Fruit fly (Drosophila melanogaster) whole organism, embryonic: ENCODE data around the gene Syx13.

Source experiments
- Abd-B ChIP-seq: fragments of 200-800 bp; sonication (Bioruptor generic); optimal IDR thresholded peaks from 2 replicates; lab custom pipeline; 2018; ENCODE audit warnings: missing biosample characterization, mild to moderate bottlenecking, missing genetic modification characterization, moderate library complexity
- Blimp-1 ChIP-seq: fragments of 200-800 bp; sonication (Bioruptor generic); optimal IDR thresholded peaks from 3 replicates; lab custom pipeline; 2018; ENCODE audit warnings: missing biosample characterization, missing genetic modification characterization, mild to moderate bottlenecking, moderate library complexity, missing genetic modification reagents
- CG11504 ChIP-seq: fragments of 200-800 bp; sonication (Bioruptor generic); optimal IDR thresholded peaks from 3 replicates; lab custom pipeline; 2019; ENCODE audit warnings: missing biosample characterization, mild to moderate bottlenecking, missing genetic modification characterization, moderate library complexity
- CG13287 ChIP-seq: fragments of 200-800 bp; sonication (Bioruptor generic); IDR thresholded peaks from 2 replicates; pipeline ENCODE4 v1.3.6; 2022; ENCODE audit warnings: missing biosample characterization, missing genetic modification characterization; ENCODE audit not compliant: partially characterized antibody
- CG13894 ChIP-seq: fragments of 200-800 bp; sonication (Bioruptor generic); optimal IDR thresholded peaks from 3 replicates; lab custom pipeline; 2018; ENCODE audit warnings: missing biosample characterization, mild to moderate bottlenecking, missing genetic modification characterization, moderate library complexity
- CG2120 ChIP-seq: fragments of 200-800 bp; sonication (Bioruptor generic); optimal IDR thresholded peaks from 3 replicates; lab custom pipeline; 2016; ENCODE audit warnings: missing biosample characterization, missing genetic modification characterization
- CG32532 ChIP-seq: fragments of 200-800 bp; sonication (Bioruptor generic); IDR thresholded peaks from 2 replicates; pipeline ENCODE4 v1.3.6; 2022; ENCODE audit warnings: missing biosample characterization, missing genetic modification characterization
- CG33557 ChIP-seq: fragments of 200-800 bp; sonication (Bioruptor generic); optimal IDR thresholded peaks from 2 replicates; lab custom pipeline; 2019; ENCODE audit warnings: missing biosample characterization, mild to moderate bottlenecking, missing genetic modification characterization, moderate library complexity
- CG3995 ChIP-seq: fragments of 200-800 bp; sonication (Bioruptor generic); optimal IDR thresholded peaks from 3 replicates; lab custom pipeline; 2016; ENCODE audit warnings: missing biosample characterization, missing genetic modification characterization
- CG43689 ChIP-seq: fragments of 200-800 bp; sonication (Bioruptor generic); IDR thresholded peaks from 2 replicates; pipeline ENCODE4 v1.3.6; 2022; ENCODE audit warnings: missing biosample characterization, missing genetic modification characterization
- CG4730 ChIP-seq: fragments of 200-800 bp; sonication (Bioruptor generic); IDR thresholded peaks from 2 replicates; pipeline ENCODE4 v1.3.6; 2022; ENCODE audit warnings: missing biosample characterization, missing genetic modification characterization
- CG4854 ChIP-seq: fragments of 200-800 bp; sonication (Bioruptor generic); optimal IDR thresholded peaks from 2 replicates; lab custom pipeline; 2016; ENCODE audit warnings: missing biosample characterization, missing genetic modification characterization, inconsistent platforms
- CG6689 ChIP-seq: fragments of 200-800 bp; sonication (Bioruptor generic); IDR thresholded peaks from 2 replicates; pipeline ENCODE4 v1.3.6; 2022; ENCODE audit warnings: missing biosample characterization, missing genetic modification characterization
- Dbx ChIP-seq: fragments of 200-800 bp; sonication (Bioruptor generic); IDR thresholded peaks from 3 replicates; pipeline ENCODE4 v1.3.6; 2022; ENCODE audit warnings: missing biosample characterization, missing genetic modification characterization
- ERR ChIP-seq: fragments of 200-800 bp; sonication (Bioruptor generic); optimal IDR thresholded peaks from 2 replicates; lab custom pipeline; 2016; ENCODE audit warnings: missing biosample characterization, missing genetic modification characterization
- Hr51 ChIP-seq, 2 experiments: fragments of 200-800 bp; sonication (Bioruptor generic); optimal IDR thresholded peaks; 2 replicates in 1 of 2; 3 replicates in 1 of 2; lab custom pipeline; 2016 to 2018; ENCODE audit warnings: missing biosample characterization in 2 of 2, missing genetic modification characterization in 2 of 2, mild to moderate bottlenecking in 1 of 2, moderate library complexity in 1 of 2
- Hr78 ChIP-seq, 2 experiments: fragments of 200-800 bp in 1 of 2; fragments of >200 bp in 1 of 2; sonication (Bioruptor generic) in 1 of 2; optimal IDR thresholded peaks; 2 replicates each; lab custom pipeline; 2017 to 2019; ENCODE audit warnings: missing biosample characterization in 2 of 2, missing genetic modification characterization in 2 of 2, mild to moderate bottlenecking in 1 of 2, moderate library complexity in 1 of 2
- Kr ChIP-seq: fragments of 200-800 bp; sonication (Bioruptor generic); optimal IDR thresholded peaks from 2 replicates; lab custom pipeline; 2017; ENCODE audit warnings: missing biosample characterization, mild to moderate bottlenecking, missing genetic modification characterization
- Max ChIP-seq: fragments of 200-800 bp; sonication (Bioruptor generic); optimal IDR thresholded peaks from 2 replicates; lab custom pipeline; 2016; ENCODE audit warnings: missing biosample characterization, mild to moderate bottlenecking, missing genetic modification characterization
- Nf-YB ChIP-seq: fragments of 200-800 bp; sonication (Bioruptor generic); optimal IDR thresholded peaks from 3 replicates; lab custom pipeline; 2019; ENCODE audit warnings: missing biosample characterization, mild to moderate bottlenecking, missing genetic modification characterization, moderate library complexity
- Sox100B ChIP-seq: fragments of 200-800 bp; sonication (Bioruptor generic); optimal IDR thresholded peaks from 3 replicates; lab custom pipeline; 2018; ENCODE audit warnings: missing biosample characterization, mild to moderate bottlenecking, missing genetic modification characterization
- Taf1 ChIP-seq: fragments of 200-800 bp; sonication (Bioruptor generic); IDR thresholded peaks from 2 replicates; pipeline ENCODE4 v1.3.6; 2022; ENCODE audit warnings: missing biosample characterization, missing genetic modification characterization
- Tbp ChIP-seq: fragments of >200 bp; optimal IDR thresholded peaks from 2 replicates; lab custom pipeline; 2018; ENCODE audit warnings: missing biosample characterization, missing genetic modification characterization
- Usf ChIP-seq: fragments of 200-800 bp; sonication (Bioruptor generic); optimal IDR thresholded peaks from 2 replicates; lab custom pipeline; 2017; ENCODE audit warnings: missing genotype, missing biosample characterization, missing genetic modification characterization
- Vsx1 ChIP-seq: fragments of 200-800 bp; sonication (Bioruptor generic); optimal IDR thresholded peaks from 2 replicates; lab custom pipeline; 2017; ENCODE audit warnings: missing biosample characterization, mild to moderate bottlenecking, missing genetic modification characterization, missing genetic modification reagents
- bbx ChIP-seq: fragments of 200-800 bp; sonication (Bioruptor generic); IDR thresholded peaks from 2 replicates; pipeline ENCODE4 v1.3.6; 2022; ENCODE audit warnings: missing biosample characterization, missing genetic modification characterization; ENCODE audit not compliant: partially characterized antibody
- bsh ChIP-seq, 2 experiments: fragments of 200-800 bp; sonication (Bioruptor generic); optimal IDR thresholded peaks; 2 replicates each; lab custom pipeline; 2017 to 2018; ENCODE audit warnings: mild to moderate bottlenecking in 2 of 2, missing biosample characterization in 2 of 2, missing genetic modification characterization in 2 of 2, moderate library complexity in 1 of 2
- cg ChIP-seq: fragments of 200-800 bp; sonication (Bioruptor generic); optimal IDR thresholded peaks from 3 replicates; lab custom pipeline; 2019; ENCODE audit warnings: missing biosample characterization, mild to moderate bottlenecking, missing genetic modification characterization, moderate library complexity
- chinmo ChIP-seq: fragments of 200-800 bp; sonication (Bioruptor generic); IDR thresholded peaks from 4 replicates; pipeline ENCODE4 v1.3.6; 2022; ENCODE audit warnings: missing biosample characterization, missing genetic modification characterization; ENCODE audit not compliant: partially characterized antibody
- corto ChIP-seq: fragments of 200-800 bp; sonication (Bioruptor generic); optimal IDR thresholded peaks from 2 replicates; lab custom pipeline; 2016; ENCODE audit warnings: missing biosample characterization, mild to moderate bottlenecking, missing genetic modification characterization, moderate library complexity
- cwo ChIP-seq: fragments of 200-800 bp; sonication (Bioruptor generic); optimal IDR thresholded peaks from 3 replicates; lab custom pipeline; 2017; ENCODE audit warnings: missing biosample characterization, missing genetic modification characterization, mild to moderate bottlenecking, moderate library complexity, missing genetic modification reagents
- dati ChIP-seq: fragments of 200-800 bp; sonication (Bioruptor generic); IDR thresholded peaks from 2 replicates; pipeline ENCODE4 v1.3.6; 2022; ENCODE audit warnings: missing biosample characterization, missing genetic modification characterization
- dmrt99B ChIP-seq: fragments of 200-800 bp; sonication (Bioruptor generic); optimal IDR thresholded peaks from 2 replicates; lab custom pipeline; 2018; ENCODE audit warnings: missing biosample characterization, mild to moderate bottlenecking, missing genetic modification characterization, moderate library complexity
- eve ChIP-seq, 2 experiments: fragments of >200 bp; optimal IDR thresholded peaks; 2 replicates each; lab custom pipeline; 2017; ENCODE audit warnings: missing biosample characterization in 2 of 2, missing genetic modification characterization in 2 of 2
- exex ChIP-seq: fragments of 200-800 bp; sonication (Bioruptor generic); optimal IDR thresholded peaks from 4 replicates; lab custom pipeline; 2018; ENCODE audit warnings: missing biosample characterization, mild to moderate bottlenecking, missing genetic modification characterization, moderate library complexity
- gem ChIP-seq: fragments of 200-800 bp; sonication (Bioruptor generic); optimal IDR thresholded peaks from 2 replicates; lab custom pipeline; 2019; ENCODE audit warnings: missing biosample characterization, mild to moderate bottlenecking, missing genetic modification characterization, moderate library complexity
- grn ChIP-seq: fragments of 200-800 bp; sonication (Bioruptor generic); optimal IDR thresholded peaks from 3 replicates; lab custom pipeline; 2017; ENCODE audit warnings: missing biosample characterization, missing genetic modification characterization
- gsb-n ChIP-seq: fragments of 200-800 bp; sonication (Bioruptor generic); optimal IDR thresholded peaks from 3 replicates; lab custom pipeline; 2018; ENCODE audit warnings: missing biosample characterization, mild to moderate bottlenecking, missing genetic modification characterization
- gt ChIP-seq: fragments of 200-800 bp; sonication (Bioruptor generic); IDR thresholded peaks from 2 replicates; pipeline ENCODE4 v1.3.6; 2022; ENCODE audit warnings: missing biosample characterization, missing genetic modification characterization
- lab ChIP-seq: fragments of 200-800 bp; sonication (Bioruptor generic); optimal IDR thresholded peaks from 3 replicates; lab custom pipeline; 2017; ENCODE audit warnings: missing biosample characterization, missing genetic modification characterization, mild to moderate bottlenecking, moderate library complexity, missing genetic modification reagents
- lov ChIP-seq, 2 experiments: fragments of 200-800 bp in 1 of 2; fragments of >200 bp in 1 of 2; sonication (Bioruptor generic) in 1 of 2; IDR thresholded peaks in 1 of 2; optimal IDR thresholded peaks in 1 of 2; 2 replicates in 1 of 2; 3 replicates in 1 of 2; pipeline versions ENCODE4 v1.3.6 to Lab custom; 2017 to 2022; ENCODE audit warnings: missing biosample characterization in 1 of 2, missing genetic modification characterization in 1 of 2
- mirr ChIP-seq: fragments of 200-800 bp; sonication (Bioruptor generic); optimal IDR thresholded peaks from 3 replicates; lab custom pipeline; 2018; ENCODE audit warnings: missing biosample characterization, mild to moderate bottlenecking, missing genetic modification characterization
- nom ChIP-seq: fragments of 200-800 bp; sonication (Bioruptor generic); optimal IDR thresholded peaks from 2 replicates; lab custom pipeline; 2017; ENCODE audit warnings: missing biosample characterization, missing genetic modification characterization, mild to moderate bottlenecking, moderate library complexity, missing genetic modification reagents
- psq ChIP-seq: fragments of 200-800 bp; sonication (Bioruptor generic); optimal IDR thresholded peaks from 2 replicates; lab custom pipeline; 2017; ENCODE audit warnings: missing biosample characterization, missing genetic modification characterization
- pzg ChIP-seq: fragments of 200-800 bp; sonication (Bioruptor generic); optimal IDR thresholded peaks from 3 replicates; lab custom pipeline; 2018; ENCODE audit warnings: missing biosample characterization, mild to moderate bottlenecking, missing genetic modification characterization, moderate library complexity
- slou ChIP-seq: fragments of 200-800 bp; sonication (Bioruptor generic); optimal IDR thresholded peaks from 3 replicates; lab custom pipeline; 2016; ENCODE audit warnings: missing biosample characterization, missing genetic modification characterization
- sna ChIP-seq: fragments of 200-800 bp; sonication (Bioruptor generic); IDR thresholded peaks from 2 replicates; pipeline ENCODE4 v1.3.6; 2022; ENCODE audit warnings: missing biosample characterization, missing genetic modification characterization; ENCODE audit not compliant: partially characterized antibody
- stc ChIP-seq: fragments of 200-800 bp; sonication (Bioruptor generic); IDR thresholded peaks from 2 replicates; pipeline ENCODE4 v1.3.6; 2022; ENCODE audit warnings: missing biosample characterization, missing genetic modification characterization
- ttk ChIP-seq: fragments of 200-800 bp; sonication (Bioruptor generic); IDR thresholded peaks from 2 replicates; pipeline ENCODE4 v2.1.2; 2022; ENCODE audit warnings: missing biosample characterization, missing genetic modification characterization

Syx13 gene

DNA sequence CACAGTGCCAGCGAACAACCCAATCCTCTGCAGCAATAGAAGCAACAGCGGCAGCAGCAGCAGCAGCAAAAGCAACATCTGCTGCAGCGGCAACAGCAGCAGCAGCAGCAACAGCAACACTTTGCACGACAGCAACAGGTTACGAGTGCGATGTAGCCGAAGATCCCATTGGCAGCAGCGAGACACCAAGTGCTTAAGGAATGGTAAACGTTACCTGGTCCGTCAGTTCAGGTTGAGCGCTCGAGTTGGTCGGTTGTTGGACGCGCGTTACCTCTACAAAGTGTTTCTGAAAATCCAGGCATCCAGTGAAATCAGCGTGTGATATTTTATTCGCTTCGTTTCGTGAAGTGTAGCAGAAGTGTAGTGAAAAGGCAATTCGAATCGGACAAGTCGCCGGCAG, 15.5 kb upstream of the Syx13 start, which contains the start of gene CG17672 (continued):
- TF ChIP-seq mirr (GFP tag; lab: Kevin White, UChicago) (no peak), Hr51 (GFP tag; optimal IDR thresholded peaks at IDR 0.05; lab: Kevin White, UChicago) (no peak), gsb-n (no peak), Max (GFP tag; lab: Kevin White, UChicago) (no peak), CG4730 (GFP tag; lab: Robert Waterston, UW) (no peak), pzg (no peak), sna (GFP tag; lab: Robert Waterston, UW) (no peak), Abd-B (GFP tag; lab: Kevin White, UChicago) (no peak), dmrt99B (tag; lab: Kevin White, UChicago) (no peak), nom (GFP tag; lab: Kevin White, UChicago) (peak; percentile 39), bbx (peak; percentile 50), Sox100B (GFP tag; lab: Kevin White, UChicago) (no peak), eve (GFP tag; optimal IDR thresholded peaks at IDR 0.05; lab: Kevin White, UChicago) (no peak), gt (GFP tag; lab: Robert Waterston, UW) (no peak), psq (GFP tag; lab: Kevin White, UChicago) (no peak), bsh (GFP tag; optimal IDR thresholded peaks at IDR 0.05; lab: Kevin White, UChicago) (peak in 1 of 2 experiments; percentile 22), exex (no peak), Dbx (GFP tag; lab: Robert Waterston, UW) (no peak), cg (GFP tag; lab: Kevin White, UChicago) (no peak), CG6689 (no peak), Blimp-1 (GFP tag; lab: Kevin White, UChicago) (peak; percentile 36), cwo (GFP tag; lab: Kevin White, UChicago) (no peak), corto (no peak), grn (GFP tag; lab: Kevin White, UChicago) (no peak), Kr (no peak), CG2120 (GFP tag; lab: Kevin White, UChicago) (no peak), CG33557 (GFP tag; lab: Kevin White, UChicago) (no peak), CG3995 (GFP tag; lab: Kevin White, UChicago) (peak; percentile 32), Usf (no peak), CG11504 (peak; percentile 69), Hr78 (GFP tag; optimal IDR thresholded peaks at IDR 0.05; lab: Kevin White, UChicago) (no peak), stc (GFP tag; lab: Robert Waterston, UW) (no peak), lov (optimal IDR thresholded peaks at IDR 0.05; lab: Kevin White, UChicago) (no peak), lov (GFP tag; IDR thresholded peaks at IDR 0.05; lab: Robert Waterston, UW) (0 out of 3 replicates have a peak, but pooled peaks have one; percentile 40), chinmo (GFP tag; lab: Robert Waterston, UW) (peak; percentile 86; the same call in 3 of the 4 replicates), Vsx1 (GFP tag; lab: Kevin White, UChicago) (no peak), Taf1 (no peak), Nf-YB (GFP tag; lab: Kevin White, UChicago) (peak; percentile 8), CG32532 (no peak), ttk (no peak), gem (tag; lab: Kevin White, UChicago) (no peak), slou (no peak), lab (GFP tag; lab: Kevin White, UChicago) (no peak), CG13287 (no peak), ERR (no peak), CG13894 (tag; lab: Kevin White, UChicago) (no peak), CG4854 (no peak), dati (GFP tag; lab: Robert Waterston, UW) (no peak), Tbp (GFP tag; lab: Kevin White, UChicago) (no peak), CG43689 (GFP tag; lab: Robert Waterston, UW) (no peak)
